Worm (Caenorhabditis elegans) whole organism, late embryonic: ENCODE measurements around the gene tbx-35.

Experiments used
- C08G9.2 ChIP-seq: sonication (generic microtip); optimal IDR thresholded peaks from 2 replicates; lab custom pipeline; 2016; ENCODE audit warnings: mild to moderate bottlenecking, missing genetic modification characterization, moderate library complexity, missing compliant biosample characterization
- C38D4.7 ChIP-seq: fragments of 200-800 bp; sonication (Bioruptor generic); optimal IDR thresholded peaks from 2 replicates; lab custom pipeline; 2018; ENCODE audit warnings: mild to moderate bottlenecking, missing genetic modification characterization, moderate library complexity, missing compliant biosample characterization
- K09A11.1 ChIP-seq: sonication (generic microtip); optimal IDR thresholded peaks from 2 replicates; lab custom pipeline; 2017; ENCODE audit warnings: antibody characterized with exemption, mild to moderate bottlenecking, missing genetic modification characterization, missing compliant biosample characterization; ENCODE audit not compliant: insufficient read depth
- T23F11.4 ChIP-seq: fragments of 200-800 bp; sonication (Bioruptor generic); optimal IDR thresholded peaks from 2 replicates; lab custom pipeline; 2018; ENCODE audit warnings: mild to moderate bottlenecking, missing genetic modification characterization, missing compliant biosample characterization
- ama-1 ChIP-seq: fragments of 150-350 bp; optimal IDR thresholded peaks from 2 replicates; lab custom pipeline; 2014
- ceh-14 ChIP-seq: sonication (generic microtip); optimal IDR thresholded peaks from 2 replicates; lab custom pipeline; 2016; ENCODE audit warnings: missing genotype, missing genetic modification characterization, missing compliant biosample characterization
- ceh-18 ChIP-seq: sonication (generic microtip); optimal IDR thresholded peaks from 2 replicates; lab custom pipeline; 2016; ENCODE audit warnings: missing genetic modification characterization, missing compliant biosample characterization
- ceh-19 ChIP-seq: fragments of 200-800 bp; sonication (Bioruptor generic); optimal IDR thresholded peaks from 2 replicates; lab custom pipeline; 2018; ENCODE audit warnings: mild to moderate bottlenecking, missing genetic modification characterization, missing compliant biosample characterization
- ceh-2 ChIP-seq: sonication (generic microtip); optimal IDR thresholded peaks from 2 replicates; lab custom pipeline; 2016; ENCODE audit warnings: missing genotype, missing genetic modification characterization, missing compliant biosample characterization
- ceh-22 ChIP-seq: sonication (generic microtip); optimal IDR thresholded peaks from 2 replicates; lab custom pipeline; 2017; ENCODE audit warnings: missing biosample characterization, missing genetic modification characterization
- ceh-30 ChIP-seq: fragments of 150-350 bp; optimal IDR thresholded peaks from 2 replicates; lab custom pipeline; 2014; ENCODE audit warnings: missing biosample characterization, missing genetic modification characterization
- ceh-45 ChIP-seq: fragments of 200-800 bp; sonication (Bioruptor generic); IDR thresholded peaks from 2 replicates; pipeline ENCODE4 v1.3.6; 2022; ENCODE audit warnings: missing genetic modification reagents, missing genetic modification characterization, missing compliant biosample characterization
- ceh-48 ChIP-seq: sonication (generic microtip); optimal IDR thresholded peaks from 2 replicates; lab custom pipeline; 2016; ENCODE audit warnings: missing genetic modification characterization, inconsistent platforms, missing compliant biosample characterization
- ceh-6 ChIP-seq: fragments of 200-800 bp; sonication (Bioruptor generic); optimal IDR thresholded peaks from 2 replicates; lab custom pipeline; 2018; ENCODE audit warnings: mild to moderate bottlenecking, missing genetic modification characterization, missing compliant biosample characterization
- ceh-9 ChIP-seq: sonication (generic microtip); optimal IDR thresholded peaks from 2 replicates; lab custom pipeline; 2016; ENCODE audit warnings: mild to moderate bottlenecking, missing genetic modification characterization, inconsistent platforms, missing compliant biosample characterization
- dve-1 ChIP-seq: sonication (generic microtip); optimal IDR thresholded peaks from 2 replicates; lab custom pipeline; 2017; ENCODE audit warnings: antibody characterized with exemption, mild to moderate bottlenecking, missing genetic modification characterization, missing compliant biosample characterization
- elt-2 ChIP-seq: sonication (generic microtip); optimal IDR thresholded peaks from 2 replicates; lab custom pipeline; 2016; ENCODE audit warnings: missing genetic modification reagents, missing genetic modification characterization, missing compliant biosample characterization
- elt-4 ChIP-seq: sonication (generic microtip); optimal IDR thresholded peaks from 2 replicates; lab custom pipeline; 2016; ENCODE audit warnings: missing genetic modification characterization, missing compliant biosample characterization
- ets-4 ChIP-seq: sonication (generic microtip); optimal IDR thresholded peaks from 2 replicates; lab custom pipeline; 2016; ENCODE audit warnings: missing genetic modification characterization, missing compliant biosample characterization
- eyg-1 ChIP-seq: sonication (generic microtip); optimal IDR thresholded peaks from 2 replicates; lab custom pipeline; 2016; ENCODE audit warnings: missing genotype, missing genetic modification characterization, missing compliant biosample characterization
- fax-1 ChIP-seq: sonication (generic microtip); optimal IDR thresholded peaks from 2 replicates; lab custom pipeline; 2016; ENCODE audit warnings: missing genotype, missing genetic modification characterization, missing compliant biosample characterization
- fkh-10 ChIP-seq: fragments of 150-350 bp; optimal IDR thresholded peaks from 2 replicates; lab custom pipeline; 2014; ENCODE audit warnings: missing biosample characterization, missing genetic modification reagents, missing genetic modification characterization
- gmeb-2 ChIP-seq: sonication (generic microtip); optimal IDR thresholded peaks from 2 replicates; lab custom pipeline; 2016; ENCODE audit warnings: missing genetic modification characterization, inconsistent platforms, missing compliant biosample characterization
- hlh-13 ChIP-seq: fragments of 200-800 bp; sonication (Bioruptor generic); optimal IDR thresholded peaks from 2 replicates; lab custom pipeline; 2018; ENCODE audit warnings: mild to moderate bottlenecking, missing genetic modification characterization, missing compliant biosample characterization
- hlh-15 ChIP-seq: sonication (generic microtip); optimal IDR thresholded peaks from 2 replicates; lab custom pipeline; 2016; ENCODE audit warnings: missing genetic modification characterization, missing compliant biosample characterization
- hlh-30 ChIP-seq: sonication (generic microtip); optimal IDR thresholded peaks from 2 replicates; lab custom pipeline; 2017; ENCODE audit warnings: antibody characterized with exemption, missing genetic modification characterization, missing compliant biosample characterization; ENCODE audit not compliant: insufficient read depth
- hlh-8 ChIP-seq: sonication (generic microtip); optimal IDR thresholded peaks from 2 replicates; lab custom pipeline; 2016; ENCODE audit warnings: missing genotype, missing genetic modification characterization, missing compliant biosample characterization
- lim-6 ChIP-seq: sonication (generic microtip); optimal IDR thresholded peaks from 2 replicates; lab custom pipeline; 2016; ENCODE audit warnings: missing genetic modification characterization, missing compliant biosample characterization
- madf-2 ChIP-seq: sonication (generic microtip); optimal IDR thresholded peaks from 2 replicates; lab custom pipeline; 2017; ENCODE audit warnings: missing genetic modification characterization, missing compliant biosample characterization
- mec-3 ChIP-seq: sonication (generic microtip); optimal IDR thresholded peaks from 2 replicates; lab custom pipeline; 2016; ENCODE audit warnings: borderline replicate concordance, missing genetic modification characterization, missing compliant biosample characterization
- nhr-232 ChIP-seq: sonication (generic microtip); optimal IDR thresholded peaks from 2 replicates; lab custom pipeline; 2016; ENCODE audit warnings: missing genetic modification characterization, missing compliant biosample characterization
- npax-4 ChIP-seq: sonication (generic microtip); optimal IDR thresholded peaks from 2 replicates; lab custom pipeline; 2016; ENCODE audit warnings: missing genetic modification characterization, missing compliant biosample characterization
- pag-3 ChIP-seq: sonication (generic microtip); optimal IDR thresholded peaks from 2 replicates; lab custom pipeline; 2016; ENCODE audit warnings: missing compliant biosample characterization, missing genetic modification characterization, borderline replicate concordance
- pat-9 ChIP-seq: fragments of 200-800 bp; sonication (Bioruptor generic); optimal IDR thresholded peaks from 2 replicates; lab custom pipeline; 2018; ENCODE audit warnings: mild to moderate bottlenecking, missing genetic modification characterization, moderate library complexity, missing compliant biosample characterization
- pha-2 ChIP-seq: sonication (generic microtip); optimal IDR thresholded peaks from 2 replicates; lab custom pipeline; 2017; ENCODE audit warnings: mild to moderate bottlenecking, missing genetic modification characterization, missing compliant biosample characterization
- ref-2 ChIP-seq: sonication (generic microtip); optimal IDR thresholded peaks from 2 replicates; lab custom pipeline; 2016; ENCODE audit warnings: missing genetic modification characterization, missing compliant biosample characterization
- rnt-1 ChIP-seq: sonication (generic microtip); optimal IDR thresholded peaks from 2 replicates; lab custom pipeline; 2016; ENCODE audit warnings: missing genetic modification characterization, missing compliant biosample characterization
- sdc-2 ChIP-seq: sonication (generic microtip); optimal IDR thresholded peaks from 2 replicates; lab custom pipeline; 2016; ENCODE audit warnings: missing genotype, missing genetic modification characterization, missing compliant biosample characterization
- sox-4 ChIP-seq: sonication (generic microtip); optimal IDR thresholded peaks from 2 replicates; lab custom pipeline; 2017; ENCODE audit warnings: mild to moderate bottlenecking, missing genetic modification characterization, inconsistent platforms, missing compliant biosample characterization
- syd-9 ChIP-seq: sonication (generic microtip); optimal IDR thresholded peaks from 2 replicates; lab custom pipeline; 2016; ENCODE audit warnings: mild to moderate bottlenecking, missing genetic modification characterization, moderate library complexity, missing compliant biosample characterization
- tbx-7 ChIP-seq: sonication (generic microtip); optimal IDR thresholded peaks from 2 replicates; lab custom pipeline; 2016; ENCODE audit warnings: missing genotype, missing genetic modification characterization, missing compliant biosample characterization
- ttx-3 ChIP-seq: sonication (generic microtip); optimal IDR thresholded peaks from 2 replicates; lab custom pipeline; 2016; ENCODE audit warnings: missing genetic modification reagents, missing genetic modification characterization, missing compliant biosample characterization
- unc-3 ChIP-seq, 2 experiments: fragments of 200-800 bp in 1 of 2; sonication (Bioruptor generic) in 1 of 2; sonication (generic microtip) in 1 of 2; conservative IDR thresholded peaks in 1 of 2; optimal IDR thresholded peaks in 1 of 2; 2 replicates each; pipeline versions ENCODE4 v1.3.6 to Lab custom; 2016 to 2022; ENCODE audit warnings: missing compliant biosample characterization in 2 of 2, missing genetic modification characterization in 2 of 2, missing genetic modification reagents in 1 of 2
- unc-42 ChIP-seq: sonication (generic microtip); optimal IDR thresholded peaks from 2 replicates; lab custom pipeline; 2016; ENCODE audit warnings: missing genotype, missing genetic modification characterization, missing compliant biosample characterization
- unc-55 ChIP-seq: sonication (generic microtip); optimal IDR thresholded peaks from 2 replicates; lab custom pipeline; 2017; ENCODE audit warnings: missing biosample characterization, missing genetic modification reagents, missing genetic modification characterization
- unc-86 ChIP-seq: sonication (generic microtip); optimal IDR thresholded peaks from 2 replicates; lab custom pipeline; 2016; ENCODE audit warnings: missing genetic modification characterization, missing compliant biosample characterization
- zip-5 ChIP-seq: sonication (generic microtip); optimal IDR thresholded peaks from 2 replicates; lab custom pipeline; 2016; ENCODE audit warnings: missing genetic modification characterization, missing compliant biosample characterization

Gene tbx-35

ce11 chrII:5544764-5545163 lies 19.6 kb upstream of the tbx-35 start, which contains the start of gene ins-13:
TSS of gene ins-13 (minus strand) at chrII:5544864.
- no peak for TF ChIP-seq C38D4.7

ce11 chrII:5544145-5544515 lies 18.9 kb upstream of the tbx-35 start:
- TF ChIP-seq unc-3 (GFP tag; conservative IDR thresholded peaks at IDR 0.05; lab: Robert Waterston, UW) (no peak), unc-3 (tag; optimal IDR thresholded peaks at IDR 0.05; lab: Kevin White, UChicago) (no peak), T23F11.4 (GFP tag; lab: Kevin White, UChicago) (no peak), pat-9 (no peak), hlh-30 (no peak), fkh-10 (no peak), lim-6 (tag; lab: Kevin White, UChicago) (no peak)

- TF ChIP-seq elt-2 (tag; lab: Kevin White, UChicago) (peak; percentile 97), sox-4 (tag; lab: Kevin White, UChicago) (peak; percentile 68), nhr-232 (tag; lab: Kevin White, UChicago) (peak; percentile 60), ceh-45 (GFP tag; lab: Robert Waterston, UW) (no peak), unc-86 (peak; percentile 71), unc-42 (tag; lab: Kevin White, UChicago) (peak; percentile 98), madf-2 (tag; lab: Kevin White, UChicago) (peak; percentile 68), zip-5 (peak; percentile 31), unc-55 (GFP tag; lab: Kevin White, UChicago) (peak; percentile 48), ceh-2 (tag; lab: Kevin White, UChicago) (peak; percentile 70), C38D4.7 (peak; percentile 70), ceh-14 (tag; lab: Kevin White, UChicago) (peak; percentile 90), C08G9.2 (peak; percentile 49), mec-3 (no peak), sdc-2 (tag; lab: Kevin White, UChicago) (peak; percentile 36), tbx-7 (peak; percentile 29), fax-1 (peak; percentile 68), ceh-6 (GFP tag; lab: Kevin White, UChicago) (peak; percentile 65), ceh-22 (tag; lab: Kevin White, UChicago) (peak; percentile 18), ref-2 (tag; lab: Kevin White, UChicago) (peak; percentile 82), fkh-10 (peak; percentile 84), ceh-19 (GFP tag; lab: Kevin White, UChicago) (peak; percentile 89), elt-4 (tag; lab: Kevin White, UChicago) (no peak), dve-1 (tag; lab: Kevin White, UChicago) (peak; percentile 93), npax-4 (tag; lab: Kevin White, UChicago) (peak; percentile 49), ama-1 (lab: Kevin White, UChicago) (peak; percentile 99), hlh-13 (GFP tag; lab: Kevin White, UChicago) (peak; percentile 64), ceh-18 (tag; lab: Kevin White, UChicago) (peak; percentile 95), pha-2 (peak; percentile 80), rnt-1 (tag; lab: Kevin White, UChicago) (peak; percentile 78), gmeb-2 (tag; lab: Kevin White, UChicago) (peak; percentile 56), ttx-3 (tag; lab: Kevin White, UChicago) (peak; percentile 66), ceh-30 (tag; lab: Kevin White, UChicago) (peak; percentile 29), K09A11.1 (peak; percentile 77), hlh-15 (tag; lab: Kevin White, UChicago) (peak; percentile 39), hlh-8 (tag; lab: Kevin White, UChicago) (peak; percentile 72), eyg-1 (tag; lab: Kevin White, UChicago) (peak; percentile 51), ets-4 (tag; lab: Kevin White, UChicago) (peak; percentile 63), ceh-48 (peak; percentile 18), syd-9 (peak; percentile 65), lim-6 (tag; lab: Kevin White, UChicago) (peak; percentile 76), ceh-9 (tag; lab: Kevin White, UChicago) (no peak), pag-3 (tag; lab: Kevin White, UChicago) (no peak)
These were observed 18.4 kb upstream of the tbx-35 start for ce11 chrII:5543476-5544144.
